Worm (Caenorhabditis elegans): ENCODE data around the gene F18E9.1.

ce11 chrX:8585837-8586236 is 15.5 kb upstream of the F18E9.1 start, which contains the start of gene F18E9.3:
- TF ChIP-seq hnd-1 (tag; optimal IDR thresholded peaks at IDR 0.05): no peak
- TF ChIP-seq hmg-4 (GFP tag; optimal IDR thresholded peaks at IDR 0.05): no peak
- TF ChIP-seq ceh-13 (GFP tag; optimal IDR thresholded peaks at IDR 0.05): no peak
- TF ChIP-seq hmbx-1 (tag; optimal IDR thresholded peaks at IDR 0.05): no peak
- TF ChIP-seq ama-1 (optimal IDR thresholded peaks at IDR 0.05): no peak
- no peak for TF ChIP-seq flt-1 (GFP tag; IDR thresholded peaks at IDR 0.05)
- TF ChIP-seq ets-7 (tag; optimal IDR thresholded peaks at IDR 0.05): no peak

Data from whole organism, early embryonic.